7 worm cellular contexts compared by ENCODE assay signal in the genomic region with DNA sequence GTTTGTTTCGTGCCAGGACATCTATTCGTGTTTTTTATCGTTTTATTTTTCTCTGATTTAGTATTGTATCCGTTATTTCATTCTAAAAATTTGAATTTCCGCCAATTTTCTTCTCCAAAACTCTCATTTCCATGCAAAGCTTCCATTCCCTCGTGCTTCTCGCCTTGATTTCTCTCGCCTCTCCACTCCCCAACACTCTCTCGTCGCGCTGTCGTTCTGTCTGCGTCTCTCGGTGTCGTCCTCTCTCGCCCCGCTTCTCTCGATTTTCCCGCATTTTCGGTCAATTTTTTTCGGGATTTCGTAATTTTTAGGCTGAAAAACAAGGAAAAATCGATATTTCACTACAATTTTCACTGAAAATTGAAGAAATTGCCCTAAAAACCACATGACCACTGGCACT.
TF ChIP-seq lines count a peak whose summit lies in the region.

C09E9.1 (plus strand) TSS at position 286 of the 400 bp plus-strand sequence.

TF ChIP-seq in whole organism, L1 larva, 84 proteins besides CTCF, POLR2A, EP300 and RAD21 (continues in another document):
- TF ChIP-seq unc-98 (GFP tag; IDR thresholded peaks at IDR 0.05; lab: Robert Waterston, UW) (no peak), lir-3 (tag; optimal IDR thresholded peaks at IDR 0.05; lab: Kevin White, UChicago; ENCODE audit: poor library complexity) (no peak), C04F5.9 (tag; optimal IDR thresholded peaks at IDR 0.05; lab: Kevin White, UChicago) (no peak), grh-1 (GFP tag; IDR thresholded peaks at IDR 0.05; lab: Robert Waterston, UW) (no peak), nhr-77 (tag; optimal IDR thresholded peaks at IDR 0.05; lab: Kevin White, UChicago) (no peak), hpl-2 (GFP tag; optimal IDR thresholded peaks at IDR 0.05; lab: Kevin White, UChicago) (no peak), sptf-1 (tag; optimal IDR thresholded peaks at IDR 0.05; lab: Kevin White, UChicago) (no peak), pqm-1 (tag; optimal IDR thresholded peaks at IDR 0.05; lab: Kevin White, UChicago) (no peak), efl-3 (GFP tag; optimal IDR thresholded peaks at IDR 0.05; lab: Kevin White, UChicago) (no peak), F16B12.6 (tag; optimal IDR thresholded peaks at IDR 0.05; lab: Kevin White, UChicago) (peak; percentile 14), nhr-90 (tag; optimal IDR thresholded peaks at IDR 0.05; lab: Kevin White, UChicago; ENCODE audit: poor library complexity) (peak; percentile 4)

TF ChIP-seq in whole organism, L2 larva, 48 proteins besides CTCF, POLR2A, EP300 and RAD21 (continues in another document):
- TF ChIP-seq lin-13 (GFP tag; optimal IDR thresholded peaks at IDR 0.05; lab: Kevin White, UChicago) (peak; percentile 71), nhr-129 (tag; optimal IDR thresholded peaks at IDR 0.05; lab: Kevin White, UChicago) (peak; percentile 57), skn-1 (tag; optimal IDR thresholded peaks at IDR 0.05; lab: Kevin White, UChicago) (no peak), nhr-77 (tag; optimal IDR thresholded peaks at IDR 0.05; lab: Kevin White, UChicago) (no peak), zag-1 (tag; optimal IDR thresholded peaks at IDR 0.05; lab: Kevin White, UChicago) (no peak), blmp-1 (tag; optimal IDR thresholded peaks at IDR 0.05; lab: Kevin White, UChicago; ENCODE audit: insufficient read depth) (no peak), gmeb-1 (tag; optimal IDR thresholded peaks at IDR 0.05; lab: Kevin White, UChicago) (peak; percentile 72), nhr-6 (tag; optimal IDR thresholded peaks at IDR 0.05; lab: Kevin White, UChicago) (peak; percentile 19), snpc-4 (tag; optimal IDR thresholded peaks at IDR 0.05; lab: Kevin White, UChicago) (no peak), aly-2 (tag; optimal IDR thresholded peaks at IDR 0.05; lab: Kevin White, UChicago) (no peak), nhr-237 (tag; optimal IDR thresholded peaks at IDR 0.05; lab: Kevin White, UChicago) (no peak), lsy-2 (tag; optimal IDR thresholded peaks at IDR 0.05; lab: Kevin White, UChicago) (peak; percentile 39 to 81), ceh-16 (tag; optimal IDR thresholded peaks at IDR 0.05; lab: Kevin White, UChicago) (no peak)

TF ChIP-seq in whole organism, L3 larva, 47 proteins besides CTCF, POLR2A, EP300 and RAD21 (continues in another document):
- peak; percentile 72 for TF ChIP-seq elt-2 (tag; optimal IDR thresholded peaks at IDR 0.05; lab: Kevin White, UChicago)
- TF ChIP-seq nhr-43 (tag; optimal IDR thresholded peaks at IDR 0.05; lab: Kevin White, UChicago; ENCODE audit: poor library complexity, severe bottlenecking): no peak
- TF ChIP-seq snpc-4 (tag; optimal IDR thresholded peaks at IDR 0.05; lab: Kevin White, UChicago): peak; percentile 15
- no peak for TF ChIP-seq tbx-2 (tag; optimal IDR thresholded peaks at IDR 0.05; lab: Kevin White, UChicago)
- TF ChIP-seq aly-2 (tag; optimal IDR thresholded peaks at IDR 0.05; lab: Kevin White, UChicago): no peak
- peak; percentile 88 for TF ChIP-seq lin-15B (tag; optimal IDR thresholded peaks at IDR 0.05; lab: Kevin White, UChicago)
- TF ChIP-seq skn-1 (tag; optimal IDR thresholded peaks at IDR 0.05; lab: Kevin White, UChicago): peak; percentile 42
- peak; percentile 79 for TF ChIP-seq nfya-1 (tag; optimal IDR thresholded peaks at IDR 0.05; lab: Kevin White, UChicago; ENCODE audit: insufficient read depth)
- TF ChIP-seq mdl-1 (tag; optimal IDR thresholded peaks at IDR 0.05; lab: Kevin White, UChicago): peak; percentile 97
- TF ChIP-seq nhr-237 (tag; optimal IDR thresholded peaks at IDR 0.05; lab: Kevin White, UChicago): no peak
- TF ChIP-seq egl-5 (tag; optimal IDR thresholded peaks at IDR 0.05; lab: Kevin White, UChicago): no peak
- TF ChIP-seq lin-39 (tag; optimal IDR thresholded peaks at IDR 0.05; lab: Kevin White, UChicago): peak; percentile 63
- TF ChIP-seq jun-1 (tag; optimal IDR thresholded peaks at IDR 0.05; lab: Kevin White, UChicago): peak; percentile 62

TF ChIP-seq in whole organism, L4 larva, 104 proteins besides CTCF, POLR2A, EP300 and RAD21 (continues in another document):
- no peak for TF ChIP-seq Y105C5A.15 (GFP tag; IDR thresholded peaks at IDR 0.05; lab: Robert Waterston, UW)
- TF ChIP-seq F44E2.7 (GFP tag; IDR thresholded peaks at IDR 0.05; lab: Robert Waterston, UW): no peak
- no peak for TF ChIP-seq lin-39 (tag; optimal IDR thresholded peaks at IDR 0.05; lab: Kevin White, UChicago)
- no peak for TF ChIP-seq ces-1 (GFP tag; optimal IDR thresholded peaks at IDR 0.05; lab: Kevin White, UChicago)
- no peak for TF ChIP-seq cey-2 (tag; optimal IDR thresholded peaks at IDR 0.05; lab: Kevin White, UChicago; ENCODE audit: borderline replicate concordance, insufficient read depth)
- TF ChIP-seq spr-1 (tag; optimal IDR thresholded peaks at IDR 0.05; lab: Kevin White, UChicago): no peak
- TF ChIP-seq egl-27 (tag; optimal IDR thresholded peaks at IDR 0.05; lab: Kevin White, UChicago): no peak
- TF ChIP-seq nhr-77 (tag; optimal IDR thresholded peaks at IDR 0.05; lab: Kevin White, UChicago): no peak
- TF ChIP-seq aha-1 (tag; lab: Kevin White, UChicago): no peak
- no peak for TF ChIP-seq daf-19 (GFP tag; conservative IDR thresholded peaks at IDR 0.05; lab: Robert Waterston, UW)
- TF ChIP-seq nhr-111 (GFP tag; optimal IDR thresholded peaks at IDR 0.05; lab: Kevin White, UChicago): no peak
- TF ChIP-seq nhr-10 (tag; optimal IDR thresholded peaks at IDR 0.05; lab: Kevin White, UChicago): no peak
- TF ChIP-seq dve-1 (tag; optimal IDR thresholded peaks at IDR 0.05; lab: Kevin White, UChicago; ENCODE audit: insufficient read depth): peak; percentile 71
- TF ChIP-seq fkh-10 (GFP tag; optimal IDR thresholded peaks at IDR 0.05; lab: Kevin White, UChicago): no peak

TF ChIP-seq in whole organism, late embryonic, 69 proteins besides CTCF, POLR2A, EP300 and RAD21:
- no peak for TF ChIP-seq ceh-19 (GFP tag; optimal IDR thresholded peaks at IDR 0.05; lab: Kevin White, UChicago)
- peak; percentile 49 for TF ChIP-seq unc-42 (tag; optimal IDR thresholded peaks at IDR 0.05; lab: Kevin White, UChicago)
- no peak for TF ChIP-seq ceh-2 (tag; optimal IDR thresholded peaks at IDR 0.05; lab: Kevin White, UChicago)
- TF ChIP-seq unc-55 (GFP tag; optimal IDR thresholded peaks at IDR 0.05; lab: Kevin White, UChicago): peak; percentile 24
- peak; percentile 3 for TF ChIP-seq pax-1 (tag; optimal IDR thresholded peaks at IDR 0.05; lab: Kevin White, UChicago)
- peak; percentile 21 for TF ChIP-seq tbx-2 (tag; optimal IDR thresholded peaks at IDR 0.05; lab: Kevin White, UChicago)
- TF ChIP-seq ref-2 (tag; optimal IDR thresholded peaks at IDR 0.05; lab: Kevin White, UChicago): peak; percentile 8
- TF ChIP-seq nfya-1 (tag; optimal IDR thresholded peaks at IDR 0.05; lab: Kevin White, UChicago): peak; percentile 55
- peak; percentile 46 for TF ChIP-seq ceh-31 (tag; optimal IDR thresholded peaks at IDR 0.05; lab: Kevin White, UChicago)
- TF ChIP-seq ceh-18 (tag; optimal IDR thresholded peaks at IDR 0.05; lab: Kevin White, UChicago): peak; percentile 16
- TF ChIP-seq T23F11.4 (GFP tag; optimal IDR thresholded peaks at IDR 0.05; lab: Kevin White, UChicago): no peak
- TF ChIP-seq hlh-30 (tag; optimal IDR thresholded peaks at IDR 0.05; lab: Kevin White, UChicago; ENCODE audit: insufficient read depth): peak; percentile 84
- no peak for TF ChIP-seq Y22D7AL.16 (tag; optimal IDR thresholded peaks at IDR 0.05; lab: Kevin White, UChicago)

TF ChIP-seq in whole organism, mixed stage, embryonic, 35 proteins besides CTCF, POLR2A, EP300 and RAD21:
- TF ChIP-seq lin-13 (tag; optimal IDR thresholded peaks at IDR 0.05; lab: Kevin White, UChicago): peak; percentile 26
- no peak for TF ChIP-seq ztf-11 (tag; optimal IDR thresholded peaks at IDR 0.05; lab: Kevin White, UChicago)
- TF ChIP-seq blmp-1 (tag; optimal IDR thresholded peaks at IDR 0.05; lab: Kevin White, UChicago): no peak
- peak; percentile 51 for TF ChIP-seq unc-120 (tag; optimal IDR thresholded peaks at IDR 0.05; lab: Kevin White, UChicago; ENCODE audit: poor library complexity, severe bottlenecking)
- TF ChIP-seq sptf-1 (tag; optimal IDR thresholded peaks at IDR 0.05; lab: Kevin White, UChicago): no peak
- TF ChIP-seq ces-1 (GFP tag; optimal IDR thresholded peaks at IDR 0.05; lab: Kevin White, UChicago): peak; percentile 29
- TF ChIP-seq elt-3 (tag; optimal IDR thresholded peaks at IDR 0.05; lab: Kevin White, UChicago): no peak
- TF ChIP-seq elt-1 (tag; optimal IDR thresholded peaks at IDR 0.05; lab: Kevin White, UChicago; ENCODE audit: borderline replicate concordance, insufficient read depth): no peak
- TF ChIP-seq ham-2 (GFP tag; optimal IDR thresholded peaks at IDR 0.05; lab: Kevin White, UChicago): peak; percentile 0

TF ChIP-seq in whole organism, young adult, 124 proteins besides CTCF, POLR2A, EP300 and RAD21 (continues in another document):
- TF ChIP-seq madf-3 (GFP tag; IDR thresholded peaks at IDR 0.05; lab: Robert Waterston, UW): no peak
- no peak for TF ChIP-seq ztf-22 (GFP tag; optimal IDR thresholded peaks at IDR 0.05; lab: Kevin White, UChicago)
- TF ChIP-seq F39B2.1 (GFP tag; IDR thresholded peaks at IDR 0.05; lab: Robert Waterston, UW): no peak
- TF ChIP-seq B0336.3 (GFP tag; IDR thresholded peaks at IDR 0.05; lab: Robert Waterston, UW): no peak
- no peak for TF ChIP-seq sdz-38 (tag; optimal IDR thresholded peaks at IDR 0.05; lab: Kevin White, UChicago)
- no peak for TF ChIP-seq snpc-1.1 (tag; optimal IDR thresholded peaks at IDR 0.05; lab: Kevin White, UChicago; ENCODE audit: insufficient read depth)
- TF ChIP-seq lin-35 (GFP tag; optimal IDR thresholded peaks at IDR 0.05; lab: Kevin White, UChicago): peak in 1 of 3 experiments; percentile 51
- TF ChIP-seq snpc-4 (GFP tag; optimal IDR thresholded peaks at IDR 0.05; lab: Kevin White, UChicago): no peak
- TF ChIP-seq snpc-4 (tag; optimal IDR thresholded peaks at IDR 0.05; lab: Kevin White, UChicago): peak in 3 of 4 experiments; percentile 11 to 44 (median 38)
- TF ChIP-seq ztf-18 (tag; optimal IDR thresholded peaks at IDR 0.05; lab: Kevin White, UChicago): no peak
- TF ChIP-seq F22D6.2 (tag; optimal IDR thresholded peaks at IDR 0.05; lab: Kevin White, UChicago): no peak
- TF ChIP-seq D2030.7 (GFP tag; IDR thresholded peaks at IDR 0.05; lab: Robert Waterston, UW): peak; percentile 49
- TF ChIP-seq let-607 (tag; optimal IDR thresholded peaks at IDR 0.05; lab: Kevin White, UChicago): no peak
- TF ChIP-seq nhr-80 (tag; optimal IDR thresholded peaks at IDR 0.05; lab: Kevin White, UChicago): peak; percentile 18
- no peak for TF ChIP-seq Y79H2A.3 (GFP tag; conservative IDR thresholded peaks at IDR 0.05; lab: Robert Waterston, UW)
- no peak for TF ChIP-seq ztf-3 (GFP tag; optimal IDR thresholded peaks at IDR 0.05; lab: Kevin White, UChicago)
- peak; percentile 61 for TF ChIP-seq ekl-4 (GFP tag; IDR thresholded peaks at IDR 0.05; lab: Robert Waterston, UW)
- no peak for TF ChIP-seq Y53F4B.3 (GFP tag; IDR thresholded peaks at IDR 0.05; lab: Robert Waterston, UW)
- TF ChIP-seq sea-2 (GFP tag; IDR thresholded peaks at IDR 0.05; lab: Robert Waterston, UW): no peak
- no peak for TF ChIP-seq nhr-179 (tag; optimal IDR thresholded peaks at IDR 0.05; lab: Kevin White, UChicago)
- no peak for TF ChIP-seq ztf-26 (tag; optimal IDR thresholded peaks at IDR 0.05; lab: Kevin White, UChicago)
- no peak for TF ChIP-seq hlh-12 (tag; optimal IDR thresholded peaks at IDR 0.05; lab: Kevin White, UChicago)
